Worm (Caenorhabditis elegans) whole organism, mixed stage, embryonic: ENCODE data around the gene ddn-2.

Source experiments
- M03D4.4 ChIP-seq: sonication (generic microtip); optimal IDR thresholded peaks from 2 replicates; lab custom pipeline; 2017; ENCODE audit warnings: mild to moderate bottlenecking, missing genetic modification characterization, missing compliant biosample characterization
- bed-3 ChIP-seq: fragments of 200-800 bp; sonication (Bioruptor generic); optimal IDR thresholded peaks from 3 replicates; lab custom pipeline; 2018; ENCODE audit warnings: mild to moderate bottlenecking, missing genetic modification characterization, moderate library complexity, missing compliant biosample characterization
- ceh-39 ChIP-seq: fragments of 150-350 bp; optimal IDR thresholded peaks from 2 replicates; lab custom pipeline; 2014; ENCODE audit warnings: missing biosample characterization, missing genetic modification characterization
- ceh-43 ChIP-seq: fragments of 200-800 bp; sonication (Bioruptor generic); optimal IDR thresholded peaks from 2 replicates; lab custom pipeline; 2018; ENCODE audit warnings: mild to moderate bottlenecking, missing genetic modification characterization, moderate library complexity, missing compliant biosample characterization
- ces-1 ChIP-seq: fragments of 150-350 bp; optimal IDR thresholded peaks from 2 replicates; lab custom pipeline; 2014; ENCODE audit warnings: missing biosample characterization, missing genetic modification reagents, missing genetic modification characterization
- cnd-1 ChIP-seq: fragments of 200-800 bp; sonication (Bioruptor generic); optimal IDR thresholded peaks from 2 replicates; lab custom pipeline; 2018; ENCODE audit warnings: mild to moderate bottlenecking, missing genetic modification characterization, missing compliant biosample characterization
- elt-1 ChIP-seq: sonication (generic microtip); optimal IDR thresholded peaks from 2 replicates; lab custom pipeline; 2017; ENCODE audit warnings: missing genetic modification characterization, mild to moderate bottlenecking, missing compliant biosample characterization, antibody characterized with exemption, moderate library complexity, borderline replicate concordance; ENCODE audit not compliant: insufficient read depth
- elt-3 ChIP-seq: fragments of 150-350 bp; optimal IDR thresholded peaks from 2 replicates; lab custom pipeline; 2014; ENCODE audit warnings: missing biosample characterization, missing genetic modification characterization
- flh-1 ChIP-seq: fragments of 200-800 bp; sonication (Bioruptor generic); optimal IDR thresholded peaks from 2 replicates; lab custom pipeline; 2018; ENCODE audit warnings: mild to moderate bottlenecking, missing genetic modification characterization, moderate library complexity, missing compliant biosample characterization
- ham-2 ChIP-seq: fragments of 200-800 bp; sonication (Bioruptor generic); optimal IDR thresholded peaks from 2 replicates; lab custom pipeline; 2018; ENCODE audit warnings: mild to moderate bottlenecking, missing genetic modification characterization, missing compliant biosample characterization
- hlh-1 ChIP-seq: fragments of 150-350 bp; optimal IDR thresholded peaks from 2 replicates; lab custom pipeline; 2014; ENCODE audit warnings: missing biosample characterization, missing genetic modification reagents, missing genetic modification characterization
- lin-13 ChIP-seq: fragments of 150-350 bp; optimal IDR thresholded peaks from 2 replicates; lab custom pipeline; 2014; ENCODE audit warnings: missing biosample characterization, missing genetic modification characterization
- lin-32 ChIP-seq: fragments of 200-800 bp; sonication (Bioruptor generic); optimal IDR thresholded peaks from 2 replicates; lab custom pipeline; 2018; ENCODE audit warnings: mild to moderate bottlenecking, missing genetic modification characterization, missing compliant biosample characterization
- lsy-2 ChIP-seq: fragments of 150-350 bp; optimal IDR thresholded peaks from 2 replicates; lab custom pipeline; 2014; ENCODE audit warnings: missing biosample characterization, missing genetic modification characterization
- mab-5 ChIP-seq: fragments of 150-350 bp; optimal IDR thresholded peaks from 2 replicates; lab custom pipeline; 2014; ENCODE audit warnings: missing biosample characterization, missing genetic modification characterization
- mep-1 ChIP-seq: fragments of 150-350 bp; optimal IDR thresholded peaks from 2 replicates; lab custom pipeline; 2017; ENCODE audit warnings: missing biosample characterization, missing genetic modification reagents, missing genetic modification characterization, inconsistent platforms
- nhr-2 ChIP-seq: fragments of 150-350 bp; optimal IDR thresholded peaks from 2 replicates; lab custom pipeline; 2014; ENCODE audit warnings: missing biosample characterization, missing genetic modification characterization
- nhr-237 ChIP-seq: fragments of 150-350 bp; optimal IDR thresholded peaks from 2 replicates; lab custom pipeline; 2014; ENCODE audit warnings: missing biosample characterization, missing genetic modification characterization
- nhr-28 ChIP-seq: fragments of 150-350 bp; optimal IDR thresholded peaks from 2 replicates; lab custom pipeline; 2014; ENCODE audit warnings: missing biosample characterization, missing genetic modification characterization
- nhr-76 ChIP-seq: sonication (generic microtip); optimal IDR thresholded peaks from 2 replicates; lab custom pipeline; 2017; ENCODE audit warnings: missing biosample characterization, missing genetic modification characterization
- pha-4 ChIP-seq: fragments of 150-350 bp; optimal IDR thresholded peaks from 2 replicates; lab custom pipeline; 2018; ENCODE audit warnings: missing biosample characterization, missing genetic modification reagents, missing genetic modification characterization
- sem-2 ChIP-seq: fragments of 200-800 bp; sonication (Bioruptor generic); optimal IDR thresholded peaks from 2 replicates; lab custom pipeline; 2018; ENCODE audit warnings: mild to moderate bottlenecking, missing genetic modification characterization, missing compliant biosample characterization
- snpc-4 ChIP-seq: fragments of 150-350 bp; optimal IDR thresholded peaks from 2 replicates; lab custom pipeline; 2014; ENCODE audit warnings: missing biosample characterization, missing genetic modification characterization
- sptf-1 ChIP-seq: sonication (generic microtip); optimal IDR thresholded peaks from 2 replicates; lab custom pipeline; 2017; ENCODE audit warnings: mild to moderate bottlenecking, missing genetic modification characterization, moderate library complexity, missing compliant biosample characterization
- unc-120 ChIP-seq: sonication (generic microtip); optimal IDR thresholded peaks from 2 replicates; lab custom pipeline; 2017; ENCODE audit warnings: missing genetic modification characterization, missing compliant biosample characterization; ENCODE audit not compliant: poor library complexity, severe bottlenecking
- unc-39 ChIP-seq: fragments of 150-350 bp; optimal IDR thresholded peaks from 2 replicates; lab custom pipeline; 2014; ENCODE audit warnings: missing biosample characterization, missing genetic modification characterization
- unc-62 ChIP-seq: fragments of 150-350 bp; optimal IDR thresholded peaks from 2 replicates; lab custom pipeline; 2014; ENCODE audit warnings: missing biosample characterization, missing genetic modification reagents, missing genetic modification characterization
- zip-8 ChIP-seq: fragments of 150-350 bp; optimal IDR thresholded peaks from 2 replicates; lab custom pipeline; 2014; ENCODE audit warnings: missing biosample characterization, missing genetic modification characterization
- ztf-11 ChIP-seq: fragments of 150-350 bp; optimal IDR thresholded peaks from 2 replicates; lab custom pipeline; 2014; ENCODE audit warnings: missing biosample characterization, missing genetic modification characterization

ddn-2 gene

ce11 chrII:12904174-12904573, 4.7 kb upstream of the ddn-2 start, which contains the start of gene clec-66:
Gene clec-66 (plus strand): TSS chrII:12904398.
- TF ChIP-seq nhr-76 (tag; lab: Kevin White, UChicago) (no peak), nhr-2 (tag; lab: Kevin White, UChicago) (no peak), unc-62 (GFP tag; lab: Kevin White, UChicago) (no peak), ham-2 (GFP tag; lab: Kevin White, UChicago) (no peak), pha-4 (tag; lab: Kevin White, UChicago) (no peak), sem-2 (GFP tag; lab: Kevin White, UChicago) (no peak), mep-1 (tag; lab: Kevin White, UChicago) (no peak), ceh-39 (tag; lab: Kevin White, UChicago) (no peak), nhr-28 (tag; lab: Kevin White, UChicago) (no peak), nhr-237 (tag; lab: Kevin White, UChicago) (no peak), lin-32 (GFP tag; lab: Kevin White, UChicago) (no peak), bed-3 (GFP tag; lab: Kevin White, UChicago) (no peak), ces-1 (GFP tag; lab: Kevin White, UChicago) (no peak), zip-8 (tag; lab: Kevin White, UChicago) (no peak), sptf-1 (tag; lab: Kevin White, UChicago) (no peak), unc-39 (tag; lab: Kevin White, UChicago) (no peak), flh-1 (no peak), elt-3 (no peak), M03D4.4 (tag; lab: Kevin White, UChicago) (no peak), lsy-2 (no peak)

- TF ChIP-seq snpc-4 (tag; lab: Kevin White, UChicago) (no peak), mab-5 (tag; lab: Kevin White, UChicago) (no peak), ztf-11 (tag; lab: Kevin White, UChicago) (no peak), ceh-43 (GFP tag; lab: Kevin White, UChicago) (no peak), flh-1 (no peak), ceh-39 (tag; lab: Kevin White, UChicago) (no peak)
Measured at ce11 chrII:12907070-12907469, 1.8 kb upstream of the ddn-2 start, which contains the start of gene nspb-11. Gene nspb-11 (plus strand): TSS chrII:12907370.

ce11 chrII:12914514-12915075, 5.7 kb downstream of the ddn-2 start, which contains the start of gene F35C5.12:
Gene F35C5.12 (minus strand): TSS chrII:12914564.
- peak; percentile 33 for TF ChIP-seq unc-120 (tag; lab: Kevin White, UChicago)
- no peak for TF ChIP-seq unc-62 (GFP tag; lab: Kevin White, UChicago)

ce11 chrII:12918960-12919553, 10.2 kb downstream of the ddn-2 start, which contains the start of the genes F58G1.2 and wago-4:
Gene F58G1.2 (minus strand): TSS chrII:12919010.
Gene wago-4 (plus strand): TSS chrII:12919551.
- TF ChIP-seq lin-13: peak; percentile 68
- no peak for TF ChIP-seq nhr-2 (tag; lab: Kevin White, UChicago)
- no peak for TF ChIP-seq unc-120 (tag; lab: Kevin White, UChicago)
- peak; percentile 48 for TF ChIP-seq mep-1 (tag; lab: Kevin White, UChicago)

- TF ChIP-seq ztf-11 (tag; lab: Kevin White, UChicago) (no peak), nhr-2 (tag; lab: Kevin White, UChicago) (no peak)
Measured at ce11 chrII:12921478-12921877, 12.6 kb downstream of the ddn-2 start.

- TF ChIP-seq cnd-1 (tag; lab: Kevin White, UChicago) (no peak), nhr-28 (tag; lab: Kevin White, UChicago) (no peak), elt-1 (tag; lab: Kevin White, UChicago) (no peak), nhr-2 (tag; lab: Kevin White, UChicago) (no peak), nhr-237 (tag; lab: Kevin White, UChicago) (no peak), ceh-39 (tag; lab: Kevin White, UChicago) (no peak), lsy-2 (no peak), ham-2 (GFP tag; lab: Kevin White, UChicago) (no peak), unc-120 (tag; lab: Kevin White, UChicago) (no peak), hlh-1 (tag; lab: Kevin White, UChicago) (no peak), mab-5 (tag; lab: Kevin White, UChicago) (no peak)
Measured at ce11 chrII:12923225-12923624, 14.3 kb downstream of the ddn-2 start.
